Worm (Caenorhabditis elegans): ENCODE measurements around the gene dhhc-4.

Gene dhhc-4

ce11 chrIII:9818763-9819162, 48.8 kb downstream of the dhhc-4 start, which contains the start of gene panl-3 (continued):
- peak; percentile 54 for TF ChIP-seq lsy-12 (tag; optimal IDR thresholded peaks at IDR 0.05)
- no peak for TF ChIP-seq nhr-11 (tag; optimal IDR thresholded peaks at IDR 0.05)
- peak; percentile 26 for TF ChIP-seq elt-2 (tag; optimal IDR thresholded peaks at IDR 0.05)
- TF ChIP-seq ceh-9 (tag; optimal IDR thresholded peaks at IDR 0.05), result no peak
- no peak for TF ChIP-seq unc-39 (tag; optimal IDR thresholded peaks at IDR 0.05)
- no peak for TF ChIP-seq daf-12 (tag; optimal IDR thresholded peaks at IDR 0.05)
- TF ChIP-seq ztf-4 (tag; optimal IDR thresholded peaks at IDR 0.05), result no peak
- no peak for TF ChIP-seq pqm-1 (tag; optimal IDR thresholded peaks at IDR 0.05)
- TF ChIP-seq mdl-1 (tag; optimal IDR thresholded peaks at IDR 0.05), result peak; percentile 36
- TF ChIP-seq pha-4 (tag; optimal IDR thresholded peaks at IDR 0.05), result peak; percentile 48
- peak; percentile 79 for TF ChIP-seq nhr-25 (tag; optimal IDR thresholded peaks at IDR 0.05)
- TF ChIP-seq nhr-43 (tag; optimal IDR thresholded peaks at IDR 0.05; ENCODE audit: poor library complexity, severe bottlenecking), result peak; percentile 14
- TF ChIP-seq zag-1 (tag; optimal IDR thresholded peaks at IDR 0.05), result no peak

DNA sequence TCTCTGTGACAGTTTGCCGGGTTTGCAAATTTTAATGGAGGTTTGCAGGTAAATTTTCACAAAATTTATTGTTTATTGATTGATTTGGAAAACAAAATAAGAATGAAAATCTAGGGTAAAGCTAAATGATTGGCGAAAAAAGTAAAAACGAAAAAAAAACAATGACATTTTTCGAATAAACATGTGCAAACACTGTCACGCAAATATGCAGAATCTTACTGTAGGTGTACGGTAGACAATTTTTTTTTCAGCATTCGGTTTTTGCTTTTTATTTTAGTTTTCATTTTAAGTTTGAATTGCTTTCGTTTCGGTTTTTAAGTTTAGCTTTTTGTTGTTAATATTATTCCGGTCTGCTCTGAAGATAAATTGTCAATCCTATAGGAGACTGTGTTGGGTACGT, 49.7 kb downstream of the dhhc-4 start:
- TF ChIP-seq lsy-12 (tag; optimal IDR thresholded peaks at IDR 0.05), result no peak
- TF ChIP-seq ceh-28 (tag; optimal IDR thresholded peaks at IDR 0.05), result peak; percentile 5

DNA sequence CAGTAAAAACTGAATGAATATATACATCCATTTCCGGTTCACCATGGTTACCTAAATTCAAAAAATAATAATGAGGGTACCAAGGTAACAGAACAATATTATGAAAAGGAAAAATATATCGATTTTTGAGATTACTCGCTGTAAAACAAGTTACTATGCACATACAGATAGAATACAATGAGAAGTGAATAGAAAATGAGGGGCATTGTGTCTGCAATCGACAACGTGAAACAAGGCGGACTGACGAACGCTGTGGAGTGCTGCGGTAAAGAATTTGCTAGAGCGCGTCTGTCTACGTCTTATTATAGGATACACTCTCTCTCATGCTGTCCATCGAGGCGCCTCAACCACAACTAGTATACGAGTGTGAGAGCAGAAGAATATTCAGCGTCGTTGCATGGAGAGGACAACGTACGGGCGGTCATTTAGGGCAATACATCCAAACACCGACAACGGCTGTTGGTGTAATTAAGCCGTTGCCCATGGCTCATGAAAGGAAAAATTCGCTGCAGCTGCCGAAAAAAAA, 50.4 kb downstream of the dhhc-4 start, which contains the start of gene cnx-1:
Gene cnx-1 (minus strand): TSS at position 51 of the 526 bp plus-strand sequence.
- no peak for TF ChIP-seq mml-1 (tag; optimal IDR thresholded peaks at IDR 0.05)
- peak; percentile 10 for TF ChIP-seq nhr-25 (tag; optimal IDR thresholded peaks at IDR 0.05)
- TF ChIP-seq hmg-11 (tag; optimal IDR thresholded peaks at IDR 0.05), result peak; percentile 72
- no peak for TF ChIP-seq nhr-11 (tag; optimal IDR thresholded peaks at IDR 0.05)
- no peak for TF ChIP-seq mdl-1 (tag; optimal IDR thresholded peaks at IDR 0.05)
- TF ChIP-seq ztf-4 (tag; optimal IDR thresholded peaks at IDR 0.05), result no peak
- peak; percentile 16 for TF ChIP-seq lin-15B (tag; optimal IDR thresholded peaks at IDR 0.05)
- no peak for TF ChIP-seq daf-12 (tag; optimal IDR thresholded peaks at IDR 0.05)
- TF ChIP-seq skn-1 (tag; optimal IDR thresholded peaks at IDR 0.05), result no peak
- TF ChIP-seq fos-1 (tag; optimal IDR thresholded peaks at IDR 0.05), result no peak
- no peak for TF ChIP-seq ceh-28 (tag; optimal IDR thresholded peaks at IDR 0.05)
- TF ChIP-seq aly-2 (tag; optimal IDR thresholded peaks at IDR 0.05), result no peak
- no peak for TF ChIP-seq nhr-28 (tag; optimal IDR thresholded peaks at IDR 0.05)
- TF ChIP-seq ZK546.5 (tag; optimal IDR thresholded peaks at IDR 0.05), result no peak
- TF ChIP-seq lsy-12 (tag; optimal IDR thresholded peaks at IDR 0.05), result no peak
- TF ChIP-seq fkh-2 (tag; optimal IDR thresholded peaks at IDR 0.05), result no peak
- TF ChIP-seq pha-4 (tag; optimal IDR thresholded peaks at IDR 0.05), result peak; percentile 10
- no peak for TF ChIP-seq egl-27 (tag; optimal IDR thresholded peaks at IDR 0.05)
- TF ChIP-seq nhr-12 (tag; optimal IDR thresholded peaks at IDR 0.05), result no peak
- no peak for TF ChIP-seq pqm-1 (tag; optimal IDR thresholded peaks at IDR 0.05)
- no peak for TF ChIP-seq nhr-43 (tag; optimal IDR thresholded peaks at IDR 0.05; ENCODE audit: poor library complexity, severe bottlenecking)
- no peak for TF ChIP-seq nhr-76 (tag; optimal IDR thresholded peaks at IDR 0.05)
- TF ChIP-seq lin-39 (tag; optimal IDR thresholded peaks at IDR 0.05), result peak; percentile 66
- TF ChIP-seq nhr-67 (tag; optimal IDR thresholded peaks at IDR 0.05), result no peak
- TF ChIP-seq eor-1 (tag; optimal IDR thresholded peaks at IDR 0.05), result no peak
- peak; percentile 49 for TF ChIP-seq nfya-1 (tag; optimal IDR thresholded peaks at IDR 0.05; ENCODE audit: insufficient read depth)
- TF ChIP-seq zag-1 (tag; optimal IDR thresholded peaks at IDR 0.05), result no peak
- peak; percentile 28 for TF ChIP-seq nhr-23 (tag; optimal IDR thresholded peaks at IDR 0.05)
- no peak for TF ChIP-seq unc-39 (tag; optimal IDR thresholded peaks at IDR 0.05)
- no peak for TF ChIP-seq ceh-82 (tag; optimal IDR thresholded peaks at IDR 0.05)
- no peak for TF ChIP-seq unc-62 (GFP tag; optimal IDR thresholded peaks at IDR 0.05)
- TF ChIP-seq ama-1 (optimal IDR thresholded peaks at IDR 0.05), result peak; percentile 41
- TF ChIP-seq fkh-10 (GFP tag; optimal IDR thresholded peaks at IDR 0.05), result no peak
- no peak for TF ChIP-seq egl-5 (tag; optimal IDR thresholded peaks at IDR 0.05)
- TF ChIP-seq sea-2 (GFP tag; optimal IDR thresholded peaks at IDR 0.05), result peak; percentile 8
- TF ChIP-seq snpc-4 (tag; optimal IDR thresholded peaks at IDR 0.05), result no peak
- no peak for TF ChIP-seq elt-1 (tag; optimal IDR thresholded peaks at IDR 0.05)
- TF ChIP-seq tbx-2 (tag; optimal IDR thresholded peaks at IDR 0.05), result no peak
- no peak for TF ChIP-seq elt-3 (tag; optimal IDR thresholded peaks at IDR 0.05)

Measured in whole organism, L3 larva.